Fruit fly (Drosophila melanogaster): ENCODE results near the gene pad.

dm6 chr3R:16353671-16354070 lies 11.6 kb downstream of the pad start:
- TF ChIP-seq fd102C (GFP tag; optimal IDR thresholded peaks at IDR 0.05) = no peak
- TF ChIP-seq CG2116 (GFP tag; optimal IDR thresholded peaks at IDR 0.05) = no peak
- TF ChIP-seq lilli (GFP tag; optimal IDR thresholded peaks at IDR 0.05) = no peak
- TF ChIP-seq fd3F (GFP tag; optimal IDR thresholded peaks at IDR 0.05) = no peak
- no peak for TF ChIP-seq Usf (GFP tag; optimal IDR thresholded peaks at IDR 0.05)
- no peak for TF ChIP-seq sna (GFP tag; IDR thresholded peaks at IDR 0.05; ENCODE audit: partially characterized antibody)
- no peak for TF ChIP-seq CG17802 (tag; optimal IDR thresholded peaks at IDR 0.05)
- TF ChIP-seq sim (GFP tag; IDR thresholded peaks at IDR 0.05) = no peak
- TF ChIP-seq Lim3 (GFP tag; IDR thresholded peaks at IDR 0.05) = no peak
- TF ChIP-seq Dfd (GFP tag; optimal IDR thresholded peaks at IDR 0.05) = no peak
- TF ChIP-seq nerfin-2 (GFP tag; IDR thresholded peaks at IDR 0.05; ENCODE audit: partially characterized antibody) = no peak
